Worm (Caenorhabditis elegans) whole organism, L4/young adult: ENCODE data around the gene srx-7.

Experiments used
- W03F9.2 ChIP-seq: fragments of 150-350 bp; optimal IDR thresholded peaks from 2 replicates; lab custom pipeline; 2014; ENCODE audit warnings: missing biosample characterization, missing genetic modification characterization
- dao-5 ChIP-seq: sonication (generic microtip); optimal IDR thresholded peaks from 2 replicates; lab custom pipeline; 2016; ENCODE audit warnings: missing genotype, missing genetic modification characterization, moderate library complexity, missing compliant biosample characterization
- him-1 ChIP-seq: sonication (generic microtip); optimal IDR thresholded peaks from 2 replicates; lab custom pipeline; 2016; ENCODE audit warnings: missing genotype, missing genetic modification reagents, missing genetic modification characterization, missing compliant biosample characterization

- TF ChIP-seq W03F9.2 (tag; lab: Kevin White, UChicago) (no peak), dao-5 (tag; lab: Kevin White, UChicago) (no peak), him-1 (tag; lab: Kevin White, UChicago) (no peak)
Measured at ce11 chrV:524058-524457, 35.9 kb upstream of the srx-7 start, which contains the start of gene lipl-3.
